Fruit fly (Drosophila melanogaster) whole organism, embryonic: ENCODE results near the gene Rpn12.
A peak's percentile ranks its signal among the peaks of the same experiment; 100 is the strongest.

Source experiments
- Abd-B ChIP-seq: fragments of 200-800 bp; sonication (Bioruptor generic); optimal IDR thresholded peaks from 2 replicates; lab custom pipeline; 2018; ENCODE audit warnings: missing biosample characterization, mild to moderate bottlenecking, missing genetic modification characterization, moderate library complexity
- CG10267 ChIP-seq: fragments of 200-800 bp; sonication (Bioruptor generic); optimal IDR thresholded peaks from 2 replicates; lab custom pipeline; 2018; ENCODE audit warnings: missing biosample characterization, mild to moderate bottlenecking, missing genetic modification characterization, moderate library complexity
- CG10431 ChIP-seq: fragments of 200-800 bp; sonication (Bioruptor generic); optimal IDR thresholded peaks from 3 replicates; lab custom pipeline; 2018; ENCODE audit warnings: missing biosample characterization, mild to moderate bottlenecking, missing genetic modification characterization
- CG13894 ChIP-seq: fragments of 200-800 bp; sonication (Bioruptor generic); optimal IDR thresholded peaks from 3 replicates; lab custom pipeline; 2018; ENCODE audit warnings: missing biosample characterization, mild to moderate bottlenecking, missing genetic modification characterization, moderate library complexity
- CG15479 ChIP-seq: fragments of 200-800 bp; sonication (Bioruptor generic); optimal IDR thresholded peaks from 3 replicates; lab custom pipeline; 2019; ENCODE audit warnings: missing biosample characterization, mild to moderate bottlenecking, missing genetic modification characterization, moderate library complexity
- CG15601 ChIP-seq: fragments of 200-800 bp; sonication (Bioruptor generic); optimal IDR thresholded peaks from 3 replicates; lab custom pipeline; 2019; ENCODE audit warnings: missing biosample characterization, mild to moderate bottlenecking, missing genetic modification characterization, moderate library complexity
- CG16815 ChIP-seq: fragments of 200-800 bp; sonication (Bioruptor generic); optimal IDR thresholded peaks from 3 replicates; lab custom pipeline; 2017; ENCODE audit warnings: missing biosample characterization, mild to moderate bottlenecking, missing genetic modification characterization
- CG16863 ChIP-seq: fragments of 200-800 bp; sonication (Bioruptor generic); optimal IDR thresholded peaks from 3 replicates; lab custom pipeline; 2016; ENCODE audit warnings: missing biosample characterization, missing genetic modification characterization
- CG17802 ChIP-seq: fragments of 200-800 bp; sonication (Bioruptor generic); optimal IDR thresholded peaks from 2 replicates; lab custom pipeline; 2018; ENCODE audit warnings: missing biosample characterization, mild to moderate bottlenecking, missing genetic modification characterization, moderate library complexity
- CG18599 ChIP-seq: fragments of 200-800 bp; sonication (Bioruptor generic); optimal IDR thresholded peaks from 3 replicates; lab custom pipeline; 2017; ENCODE audit warnings: missing biosample characterization, missing genetic modification characterization, mild to moderate bottlenecking, moderate library complexity, missing genetic modification reagents
- CG33557 ChIP-seq: fragments of 200-800 bp; sonication (Bioruptor generic); optimal IDR thresholded peaks from 2 replicates; lab custom pipeline; 2019; ENCODE audit warnings: missing biosample characterization, mild to moderate bottlenecking, missing genetic modification characterization, moderate library complexity
- CG4360 ChIP-seq: fragments of 200-800 bp; sonication (Bioruptor generic); IDR thresholded peaks from 2 replicates; pipeline ENCODE4 v1.3.6; 2022; ENCODE audit warnings: missing biosample characterization, missing genetic modification characterization
- CG4707 ChIP-seq: fragments of 200-800 bp; sonication (Bioruptor generic); optimal IDR thresholded peaks from 2 replicates; lab custom pipeline; 2018; ENCODE audit warnings: missing biosample characterization, mild to moderate bottlenecking, missing genetic modification characterization, moderate library complexity
- CG5245 ChIP-seq: fragments of 200-800 bp; sonication (Bioruptor generic); optimal IDR thresholded peaks from 3 replicates; lab custom pipeline; 2016; ENCODE audit warnings: missing biosample characterization, missing genetic modification characterization
- CG6654 ChIP-seq: fragments of 200-800 bp; sonication (Bioruptor generic); optimal IDR thresholded peaks from 2 replicates; lab custom pipeline; 2017; ENCODE audit warnings: missing biosample characterization, mild to moderate bottlenecking, missing genetic modification characterization
- CG6689 ChIP-seq: fragments of 200-800 bp; sonication (Bioruptor generic); IDR thresholded peaks from 2 replicates; pipeline ENCODE4 v1.3.6; 2022; ENCODE audit warnings: missing biosample characterization, missing genetic modification characterization
- CG6813 ChIP-seq: fragments of 200-800 bp; sonication (Bioruptor generic); optimal IDR thresholded peaks from 2 replicates; lab custom pipeline; 2017; ENCODE audit warnings: missing biosample characterization, missing genetic modification characterization, mild to moderate bottlenecking, moderate library complexity, missing genetic modification reagents
- CG7839 ChIP-seq: fragments of 200-800 bp; sonication (Bioruptor generic); optimal IDR thresholded peaks from 3 replicates; lab custom pipeline; 2018; ENCODE audit warnings: missing biosample characterization, mild to moderate bottlenecking, missing genetic modification characterization, moderate library complexity
- CG8089 ChIP-seq: fragments of 200-800 bp; sonication (Bioruptor generic); optimal IDR thresholded peaks from 3 replicates; lab custom pipeline; 2016; ENCODE audit warnings: missing biosample characterization, missing genetic modification characterization
- CG9932 ChIP-seq: fragments of 200-800 bp; sonication (Bioruptor generic); IDR thresholded peaks from 2 replicates; pipeline ENCODE4 v1.3.6; 2022; ENCODE audit warnings: missing biosample characterization, missing genetic modification characterization
- CTCF ChIP-seq: fragments of 200-800 bp; sonication (Bioruptor generic); optimal IDR thresholded peaks from 2 replicates; lab custom pipeline; 2017; ENCODE audit warnings: missing biosample characterization, mild to moderate bottlenecking, missing genetic modification characterization, moderate library complexity
- D19B ChIP-seq: fragments of 200-800 bp; sonication (Bioruptor generic); optimal IDR thresholded peaks from 2 replicates; lab custom pipeline; 2017; ENCODE audit warnings: missing biosample characterization, mild to moderate bottlenecking, missing genetic modification characterization
- Dbx ChIP-seq: fragments of 200-800 bp; sonication (Bioruptor generic); IDR thresholded peaks from 3 replicates; pipeline ENCODE4 v1.3.6; 2022; ENCODE audit warnings: missing biosample characterization, missing genetic modification characterization
- ERR ChIP-seq: fragments of 200-800 bp; sonication (Bioruptor generic); optimal IDR thresholded peaks from 2 replicates; lab custom pipeline; 2016; ENCODE audit warnings: missing biosample characterization, missing genetic modification characterization
- Ets97D ChIP-seq: fragments of 200-800 bp; sonication (Bioruptor generic); optimal IDR thresholded peaks from 3 replicates; lab custom pipeline; 2016; ENCODE audit warnings: missing biosample characterization, missing genetic modification characterization
- HHEX ChIP-seq: fragments of 200-800 bp; sonication (Bioruptor generic); optimal IDR thresholded peaks from 3 replicates; lab custom pipeline; 2017; ENCODE audit warnings: missing biosample characterization, mild to moderate bottlenecking, missing genetic modification characterization, missing genetic modification reagents
- Hey ChIP-seq: fragments of 200-800 bp; sonication (Bioruptor generic); optimal IDR thresholded peaks from 3 replicates; lab custom pipeline; 2018; ENCODE audit warnings: missing biosample characterization, mild to moderate bottlenecking, missing genetic modification characterization
- Hr3 ChIP-seq: fragments of 200-800 bp; sonication (Bioruptor generic); optimal IDR thresholded peaks from 3 replicates; lab custom pipeline; 2016; ENCODE audit warnings: missing biosample characterization, missing genetic modification characterization
- Lhr ChIP-seq: fragments of 200-800 bp; sonication (Bioruptor generic); optimal IDR thresholded peaks from 3 replicates; lab custom pipeline; 2017; ENCODE audit warnings: mild to moderate bottlenecking, missing biosample characterization, missing genetic modification reagents, missing genetic modification characterization
- Lim3 ChIP-seq: fragments of 200-800 bp; sonication (Bioruptor generic); IDR thresholded peaks from 2 replicates; pipeline ENCODE4 v1.3.6; 2022; ENCODE audit warnings: missing biosample characterization, missing genetic modification characterization
- Lpt ChIP-seq: fragments of >200 bp; optimal IDR thresholded peaks from 2 replicates; lab custom pipeline; 2018; ENCODE audit warnings: missing biosample characterization, missing genetic modification characterization
- MBD-R2 ChIP-seq: fragments of 200-800 bp; sonication (Bioruptor generic); IDR thresholded peaks from 2 replicates; pipeline ENCODE4 v1.3.6; 2022; ENCODE audit warnings: missing biosample characterization, missing genetic modification characterization
- ab ChIP-seq: fragments of 200-800 bp; sonication (Bioruptor generic); optimal IDR thresholded peaks from 2 replicates; lab custom pipeline; 2016; ENCODE audit warnings: missing biosample characterization, missing genetic modification characterization
- aop ChIP-seq: fragments of 200-800 bp; sonication (Bioruptor generic); IDR thresholded peaks from 2 replicates; pipeline ENCODE4 v1.3.6; 2022; ENCODE audit warnings: missing biosample characterization, missing genetic modification characterization
- ato ChIP-seq: fragments of 200-800 bp; sonication (Bioruptor generic); IDR thresholded peaks from 2 replicates; pipeline ENCODE4 v1.3.6; 2022; ENCODE audit warnings: missing biosample characterization, missing genetic modification characterization; ENCODE audit not compliant: partially characterized antibody
- bbx ChIP-seq: fragments of 200-800 bp; sonication (Bioruptor generic); IDR thresholded peaks from 2 replicates; pipeline ENCODE4 v1.3.6; 2022; ENCODE audit warnings: missing biosample characterization, missing genetic modification characterization; ENCODE audit not compliant: partially characterized antibody
- da ChIP-seq: fragments of 200-800 bp; sonication (Bioruptor generic); optimal IDR thresholded peaks from 2 replicates; lab custom pipeline; 2016; ENCODE audit warnings: missing biosample characterization, missing genetic modification characterization
- dimm ChIP-seq: fragments of 200-800 bp; sonication (Bioruptor generic); IDR thresholded peaks from 2 replicates; pipeline ENCODE4 v1.3.6; 2022; ENCODE audit warnings: missing biosample characterization, missing genetic modification characterization
- esg ChIP-seq: fragments of 200-800 bp; sonication (Bioruptor generic); conservative IDR thresholded peaks from 2 replicates; pipeline ENCODE4 v1.3.6; 2022; ENCODE audit warnings: missing biosample characterization, missing genetic modification characterization
- fd96Cb ChIP-seq: fragments of 200-800 bp; sonication (Bioruptor generic); optimal IDR thresholded peaks from 2 replicates; lab custom pipeline; 2018; ENCODE audit warnings: missing biosample characterization, mild to moderate bottlenecking, missing genetic modification characterization, moderate library complexity
- ftz-f1 ChIP-seq: fragments of 200-800 bp; sonication (Bioruptor generic); optimal IDR thresholded peaks from 2 replicates; lab custom pipeline; 2016; ENCODE audit warnings: missing biosample characterization, missing genetic modification characterization
- gce ChIP-seq: fragments of 200-800 bp; sonication (Bioruptor generic); IDR thresholded peaks from 3 replicates; pipeline ENCODE4 v1.3.6; 2022; ENCODE audit warnings: missing biosample characterization, missing genetic modification characterization
- inv ChIP-seq: fragments of 200-800 bp; sonication (Bioruptor generic); IDR thresholded peaks from 2 replicates; pipeline ENCODE4 v1.3.6; 2022; ENCODE audit warnings: missing biosample characterization, missing genetic modification characterization; ENCODE audit not compliant: partially characterized antibody
- jing ChIP-seq: fragments of 200-800 bp; sonication (Bioruptor generic); optimal IDR thresholded peaks from 2 replicates; lab custom pipeline; 2018; ENCODE audit warnings: missing biosample characterization, mild to moderate bottlenecking, missing genetic modification characterization
- klu ChIP-seq: fragments of 200-800 bp; sonication (Bioruptor generic); IDR thresholded peaks from 2 replicates; pipeline ENCODE4 v1.3.6; 2022; ENCODE audit warnings: missing biosample characterization, missing genetic modification characterization
- lab ChIP-seq: fragments of 200-800 bp; sonication (Bioruptor generic); optimal IDR thresholded peaks from 3 replicates; lab custom pipeline; 2017; ENCODE audit warnings: missing biosample characterization, missing genetic modification characterization, mild to moderate bottlenecking, moderate library complexity, missing genetic modification reagents
- run ChIP-seq: fragments of 200-800 bp; sonication (Bioruptor generic); optimal IDR thresholded peaks from 3 replicates; lab custom pipeline; 2018; ENCODE audit warnings: missing biosample characterization, mild to moderate bottlenecking, missing genetic modification characterization
- usp ChIP-seq: fragments of >200 bp; optimal IDR thresholded peaks from 2 replicates; lab custom pipeline; 2017; ENCODE audit warnings: missing biosample characterization, missing genetic modification characterization
- vnd ChIP-seq: fragments of 200-800 bp; sonication (Bioruptor generic); IDR thresholded peaks from 3 replicates; pipeline ENCODE4 v1.3.6; 2022; ENCODE audit warnings: missing biosample characterization, missing genetic modification characterization; ENCODE audit not compliant: partially characterized antibody
- vvl ChIP-seq: fragments of 200-800 bp; sonication (Bioruptor generic); IDR thresholded peaks from 2 replicates; pipeline ENCODE4 v1.3.6; 2022; ENCODE audit warnings: missing biosample characterization, missing genetic modification characterization
- zf30C ChIP-seq: fragments of 200-800 bp; sonication (Bioruptor generic); optimal IDR thresholded peaks from 3 replicates; lab custom pipeline; 2018; ENCODE audit warnings: missing biosample characterization, mild to moderate bottlenecking, missing genetic modification characterization

Gene Rpn12

dm6 chr3L:16612152-16612551 lies 29.3 kb downstream of the Rpn12 start, which contains the start of gene CG4101 (continued):
- TF ChIP-seq CG7839 (tag; lab: Kevin White, UChicago) (peak; percentile 79), lab (GFP tag; lab: Kevin White, UChicago) (peak; percentile 79), CG4360 (GFP tag; lab: Robert Waterston, UW) (peak; percentile 50), Lhr (GFP tag; lab: Kevin White, UChicago) (peak; percentile 61), ftz-f1 (peak; percentile 38), Abd-B (peak; percentile 75), CG5245 (peak; percentile 55), inv (GFP tag; lab: Robert Waterston, UW) (peak; percentile 72), vnd (GFP tag; lab: Robert Waterston, UW) (peak; percentile 75), Hr3 (peak; percentile 83), Ets97D (peak; percentile 79), gce (peak; percentile 43; the same call in 1 of the 3 replicates), CG6689 (peak; percentile 77), da (GFP tag; lab: Kevin White, UChicago) (peak; percentile 24), Dbx (GFP tag; lab: Robert Waterston, UW) (peak; percentile 86), klu (peak; percentile 75), CG6654 (GFP tag; lab: Kevin White, UChicago) (no peak), CG15479 (GFP tag; lab: Kevin White, UChicago) (no peak), Lim3 (peak; percentile 52; the same call in 1 of the 2 replicates), D19B (peak; percentile 46), usp (GFP tag; lab: Kevin White, UChicago) (no peak), zf30C (GFP tag; lab: Kevin White, UChicago) (no peak), ERR (no peak), ab (GFP tag; lab: Kevin White, UChicago) (peak; percentile 24), CG9932 (GFP tag; lab: Robert Waterston, UW) (peak; percentile 91), vvl (peak; percentile 86), CG6813 (GFP tag; lab: Kevin White, UChicago) (peak; percentile 29), fd96Cb (tag; lab: Kevin White, UChicago) (peak; percentile 59), CG16815 (GFP tag; lab: Kevin White, UChicago) (peak; percentile 33), ato (GFP tag; lab: Robert Waterston, UW) (no peak), HHEX (GFP tag; lab: Kevin White, UChicago) (peak; percentile 54), CG13894 (tag; lab: Kevin White, UChicago) (peak; percentile 90), Lpt (no peak), CTCF (GFP tag; lab: Kevin White, UChicago) (peak; percentile 29), MBD-R2 (GFP tag; lab: Robert Waterston, UW) (peak; percentile 86), dimm (GFP tag; lab: Robert Waterston, UW) (no peak), CG15601 (tag; lab: Kevin White, UChicago) (peak; percentile 80), CG4707 (GFP tag; lab: Kevin White, UChicago) (no peak), jing (GFP tag; lab: Kevin White, UChicago) (peak; percentile 52), CG10267 (tag; lab: Kevin White, UChicago) (peak; percentile 85), Hey (peak; percentile 35), CG33557 (peak; percentile 57), esg (peak; percentile 74), CG8089 (peak; percentile 22), CG16863 (GFP tag; lab: Kevin White, UChicago) (peak; percentile 64), aop (GFP tag; lab: Robert Waterston, UW) (no peak), CG17802 (tag; lab: Kevin White, UChicago) (peak; percentile 50), CG10431 (GFP tag; lab: Kevin White, UChicago) (no peak), CG18599 (GFP tag; lab: Kevin White, UChicago) (peak; percentile 80), run (tag; lab: Kevin White, UChicago) (peak; percentile 41), bbx (GFP tag; lab: Robert Waterston, UW) (peak; percentile 66; the same call in 1 of the 2 replicates)
